Fruit fly (Drosophila melanogaster): ENCODE results near the gene IFT54.

IFT54 gene

DNA sequence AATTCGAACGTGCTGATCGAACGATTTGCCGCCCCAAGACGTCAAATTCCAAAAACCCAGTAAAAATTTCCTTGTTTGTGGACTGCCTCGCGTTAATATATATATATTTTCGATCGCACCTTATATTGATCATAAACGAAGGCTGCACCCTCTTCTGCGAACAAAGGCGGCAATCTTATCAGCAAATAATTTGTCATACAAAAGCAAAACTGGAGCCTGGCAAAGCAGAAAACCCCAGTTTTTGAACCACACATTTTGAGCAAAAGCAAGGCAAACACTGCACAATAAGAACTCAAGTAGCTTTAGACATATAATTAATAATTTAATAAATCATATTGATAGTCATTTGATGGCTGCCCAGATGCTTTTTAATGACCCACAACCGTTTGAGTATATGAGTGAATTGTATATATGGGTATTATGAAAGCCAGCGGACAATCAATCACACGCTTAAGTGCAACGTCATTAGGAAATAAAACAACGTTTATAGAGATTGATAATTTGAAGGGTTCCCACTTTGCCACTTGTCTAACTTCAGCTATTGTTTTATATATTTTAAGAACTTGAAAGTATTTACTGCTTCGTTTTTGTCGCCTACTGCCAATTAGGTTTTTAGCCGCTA lies 7.7 kb upstream of the IFT54 start:
- TF ChIP-seq CG14711 (tag; optimal IDR thresholded peaks at IDR 0.05) (no peak), cnc (optimal IDR thresholded peaks at IDR 0.05) (peak in 1 of 2 experiments; percentile 48), Hr96 (GFP tag; optimal IDR thresholded peaks at IDR 0.05) (no peak), CG1620 (GFP tag; optimal IDR thresholded peaks at IDR 0.05) (no peak), CG5204 (GFP tag; optimal IDR thresholded peaks at IDR 0.05) (no peak), CG7101 (tag; optimal IDR thresholded peaks at IDR 0.05) (no peak), ovo (GFP tag; optimal IDR thresholded peaks at IDR 0.05) (no peak), CG11617 (GFP tag; optimal IDR thresholded peaks at IDR 0.05) (no peak), Mnt (GFP tag; optimal IDR thresholded peaks at IDR 0.05) (no peak), toe (GFP tag; optimal IDR thresholded peaks at IDR 0.05) (peak; percentile 16), cic (GFP tag; optimal IDR thresholded peaks at IDR 0.05) (peak; percentile 37), bab1 (GFP tag; optimal IDR thresholded peaks at IDR 0.05) (no peak), pad (GFP tag; optimal IDR thresholded peaks at IDR 0.05) (no peak), tj (GFP tag; optimal IDR thresholded peaks at IDR 0.05) (no peak), kay (GFP tag; ENCODE audit: borderline replicate concordance) (peak; percentile 80), CG7045 (GFP tag; optimal IDR thresholded peaks at IDR 0.05) (no peak), Clk (GFP tag; optimal IDR thresholded peaks at IDR 0.05) (no peak), CG12768 (GFP tag; optimal IDR thresholded peaks at IDR 0.05) (no peak), CG33017 (tag; optimal IDR thresholded peaks at IDR 0.05) (no peak), Crg-1 (GFP tag; optimal IDR thresholded peaks at IDR 0.05) (no peak)

DNA sequence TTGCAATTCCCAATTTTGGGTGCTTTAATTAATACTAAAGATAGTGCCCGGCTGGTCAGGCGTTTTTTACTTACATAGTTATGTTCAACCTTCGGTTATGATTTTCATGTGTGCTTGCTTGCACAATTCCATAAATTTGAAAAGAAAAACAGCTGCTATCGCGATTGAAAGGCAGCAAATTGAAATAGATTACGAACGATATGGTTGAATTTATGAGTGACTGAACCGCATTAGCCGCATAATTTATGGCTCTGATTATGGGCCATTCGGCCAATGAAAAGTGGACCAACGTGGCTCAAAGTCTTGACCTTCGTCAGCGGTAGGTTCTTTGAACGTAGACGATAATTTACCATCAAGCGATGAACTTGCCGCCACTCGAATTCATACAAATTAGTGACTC lies 6.1 kb upstream of the IFT54 start:
- no peak for TF ChIP-seq CG33017 (tag; optimal IDR thresholded peaks at IDR 0.05)
- TF ChIP-seq pad (GFP tag; optimal IDR thresholded peaks at IDR 0.05): no peak

DNA sequence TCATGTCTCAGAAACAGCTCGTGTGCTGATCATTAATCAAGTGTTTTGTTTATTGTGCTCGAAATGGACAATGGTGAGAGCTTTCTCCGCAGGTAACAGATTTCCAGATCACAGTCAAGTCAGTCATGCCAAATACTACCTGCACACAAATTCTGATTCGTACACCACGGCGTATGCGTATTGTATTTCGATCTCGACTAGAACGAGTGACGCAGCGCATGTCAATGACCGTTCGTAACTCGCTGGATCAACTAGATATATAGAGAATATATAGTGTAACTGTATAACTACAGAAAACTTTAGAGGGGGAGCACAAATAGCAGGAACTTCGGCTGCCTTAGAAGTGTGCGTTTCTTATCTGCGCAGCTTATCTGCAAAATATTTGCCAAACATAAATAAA lies 5.5 kb upstream of the IFT54 start:
- no peak for TF ChIP-seq Crg-1 (GFP tag; optimal IDR thresholded peaks at IDR 0.05)
- TF ChIP-seq tj (GFP tag; optimal IDR thresholded peaks at IDR 0.05): no peak
- no peak for TF ChIP-seq pad (GFP tag; optimal IDR thresholded peaks at IDR 0.05)
- no peak for TF ChIP-seq kay (GFP tag; ENCODE audit: borderline replicate concordance)
- no peak for TF ChIP-seq CG33017 (tag; optimal IDR thresholded peaks at IDR 0.05)
- TF ChIP-seq Hr96 (GFP tag; optimal IDR thresholded peaks at IDR 0.05): no peak
- TF ChIP-seq CG7045 (GFP tag; optimal IDR thresholded peaks at IDR 0.05): no peak
- no peak for TF ChIP-seq CG1620 (GFP tag; optimal IDR thresholded peaks at IDR 0.05)
- no peak for TF ChIP-seq CG14711 (tag; optimal IDR thresholded peaks at IDR 0.05)
- no peak for TF ChIP-seq Mnt (GFP tag; optimal IDR thresholded peaks at IDR 0.05)
- TF ChIP-seq CG5204 (GFP tag; optimal IDR thresholded peaks at IDR 0.05): no peak
- no peak for TF ChIP-seq cnc (optimal IDR thresholded peaks at IDR 0.05)
- no peak for TF ChIP-seq cic (GFP tag; optimal IDR thresholded peaks at IDR 0.05)
- no peak for TF ChIP-seq CG7101 (tag; optimal IDR thresholded peaks at IDR 0.05)
- TF ChIP-seq bab1 (GFP tag; optimal IDR thresholded peaks at IDR 0.05): no peak

DNA sequence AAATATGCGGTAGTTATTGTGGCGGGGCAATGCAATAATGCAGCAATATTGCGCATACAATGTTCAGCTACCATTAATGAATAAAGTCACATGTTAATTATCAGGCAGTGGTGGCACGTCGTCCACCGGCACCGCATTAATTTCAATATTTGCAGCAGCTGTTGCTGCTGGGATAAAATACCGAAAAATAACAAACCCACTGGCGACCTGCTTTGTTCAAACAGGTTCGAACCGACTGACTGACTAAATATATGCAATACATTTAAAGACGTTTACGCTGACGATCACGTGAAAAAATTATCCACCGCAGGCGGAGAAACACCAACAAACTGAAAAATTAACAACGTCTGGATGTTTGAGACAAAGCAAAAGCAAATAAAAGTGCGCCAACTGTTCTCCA lies 4.7 kb upstream of the IFT54 start:
- no peak for TF ChIP-seq pad (GFP tag; optimal IDR thresholded peaks at IDR 0.05)
- TF ChIP-seq CG7045 (GFP tag; optimal IDR thresholded peaks at IDR 0.05): no peak
- TF ChIP-seq Mnt (GFP tag; optimal IDR thresholded peaks at IDR 0.05): no peak
- no peak for TF ChIP-seq CG14711 (tag; optimal IDR thresholded peaks at IDR 0.05)
- TF ChIP-seq toe (GFP tag; optimal IDR thresholded peaks at IDR 0.05): no peak
- TF ChIP-seq CG5204 (GFP tag; optimal IDR thresholded peaks at IDR 0.05): no peak
- TF ChIP-seq ovo (GFP tag; optimal IDR thresholded peaks at IDR 0.05): no peak
- TF ChIP-seq cic (GFP tag; optimal IDR thresholded peaks at IDR 0.05): no peak
- TF ChIP-seq CG11617 (GFP tag; optimal IDR thresholded peaks at IDR 0.05): no peak

DNA sequence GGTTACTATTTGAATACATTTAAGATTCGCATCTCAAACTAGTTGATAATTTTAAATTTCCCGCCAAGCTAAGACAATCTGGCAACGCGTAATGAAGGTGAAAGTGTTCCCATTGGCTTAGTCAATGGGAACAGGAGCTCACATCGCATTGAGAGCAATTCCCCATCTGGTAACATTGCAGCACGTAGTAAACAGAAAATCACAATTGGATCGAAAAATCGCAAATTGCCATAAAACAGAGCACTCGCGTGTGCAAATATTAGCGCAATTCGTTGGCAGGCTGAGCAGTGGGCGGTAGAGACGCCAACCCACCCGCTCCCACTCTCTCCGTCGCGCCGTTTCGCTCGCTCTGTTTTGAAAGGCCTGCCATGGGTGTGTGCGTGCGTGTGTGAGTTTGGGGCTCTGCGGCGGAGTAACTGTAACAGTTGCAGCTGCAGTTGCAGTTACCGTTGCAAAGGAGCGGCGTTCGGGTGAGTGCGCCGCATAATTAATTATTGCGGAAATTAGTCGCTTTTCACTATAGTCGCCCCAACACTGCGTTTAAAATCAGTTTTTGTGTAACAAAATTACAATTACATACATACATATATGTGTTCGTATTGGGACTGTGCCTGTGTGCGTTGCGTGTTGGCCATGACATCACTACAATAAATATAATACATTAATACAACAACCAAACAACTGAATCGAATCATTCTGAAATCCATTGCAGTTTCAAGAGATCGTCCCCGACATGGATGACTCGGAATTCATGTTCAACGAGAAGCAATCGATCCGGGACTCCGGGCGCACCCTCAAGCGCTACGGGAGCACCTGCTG lies 3.9 kb upstream of the IFT54 start:
- TF ChIP-seq bab1 (GFP tag; optimal IDR thresholded peaks at IDR 0.05) (peak; percentile 56), CG5204 (GFP tag; optimal IDR thresholded peaks at IDR 0.05) (no peak), ovo (GFP tag; optimal IDR thresholded peaks at IDR 0.05) (peak; percentile 77), Hr96 (GFP tag; optimal IDR thresholded peaks at IDR 0.05) (no peak), CG14711 (tag; optimal IDR thresholded peaks at IDR 0.05) (no peak), kay (GFP tag; ENCODE audit: borderline replicate concordance) (no peak), CG7045 (GFP tag; optimal IDR thresholded peaks at IDR 0.05) (no peak), Clk (GFP tag; optimal IDR thresholded peaks at IDR 0.05) (no peak), Crg-1 (GFP tag; optimal IDR thresholded peaks at IDR 0.05) (no peak), CG1620 (GFP tag; optimal IDR thresholded peaks at IDR 0.05) (no peak), CG12768 (GFP tag; optimal IDR thresholded peaks at IDR 0.05) (peak; percentile 39), cic (GFP tag; optimal IDR thresholded peaks at IDR 0.05) (peak; percentile 94), toe (GFP tag; optimal IDR thresholded peaks at IDR 0.05) (no peak), CG11617 (GFP tag; optimal IDR thresholded peaks at IDR 0.05) (no peak), CG7101 (tag; optimal IDR thresholded peaks at IDR 0.05) (no peak), Mnt (GFP tag; optimal IDR thresholded peaks at IDR 0.05) (peak; percentile 17), pad (GFP tag; optimal IDR thresholded peaks at IDR 0.05) (peak; percentile 68), CG33017 (tag; optimal IDR thresholded peaks at IDR 0.05) (no peak), cnc (optimal IDR thresholded peaks at IDR 0.05) (no peak), tj (GFP tag; optimal IDR thresholded peaks at IDR 0.05) (peak; percentile 36)

DNA sequence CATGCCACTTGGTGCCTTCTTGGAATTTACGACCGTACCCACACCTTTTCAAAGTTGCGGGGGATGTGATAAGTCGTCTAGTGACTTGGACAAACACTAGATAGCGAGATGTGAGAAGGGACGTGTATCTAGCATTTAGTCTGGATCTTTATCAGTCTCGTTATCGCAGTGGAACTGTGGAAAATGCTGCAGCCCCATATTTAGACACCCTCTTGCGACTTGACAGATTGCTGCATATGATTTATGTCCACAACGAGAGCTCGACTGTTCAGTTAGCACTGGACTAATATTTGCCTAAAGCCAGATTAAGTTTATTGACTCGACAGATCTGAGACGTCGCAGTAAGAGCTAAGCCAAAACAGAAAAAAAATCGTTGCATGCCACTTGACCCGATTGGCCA lies 2.3 kb upstream of the IFT54 start:
- TF ChIP-seq CG7101 (tag; optimal IDR thresholded peaks at IDR 0.05): no peak
- no peak for TF ChIP-seq CG11617 (GFP tag; optimal IDR thresholded peaks at IDR 0.05)
- TF ChIP-seq CG14711 (tag; optimal IDR thresholded peaks at IDR 0.05): peak; percentile 7
- TF ChIP-seq cnc (optimal IDR thresholded peaks at IDR 0.05): no peak
- TF ChIP-seq Crg-1 (GFP tag; optimal IDR thresholded peaks at IDR 0.05): no peak
- TF ChIP-seq kay (GFP tag; ENCODE audit: borderline replicate concordance): no peak
- TF ChIP-seq CG12768 (GFP tag; optimal IDR thresholded peaks at IDR 0.05): peak; percentile 45
- peak; percentile 56 for TF ChIP-seq cic (GFP tag; optimal IDR thresholded peaks at IDR 0.05)
- TF ChIP-seq pad (GFP tag; optimal IDR thresholded peaks at IDR 0.05): peak; percentile 21
- TF ChIP-seq CG7045 (GFP tag; optimal IDR thresholded peaks at IDR 0.05): peak; percentile 28
